Worm (Caenorhabditis elegans) whole organism, late embryonic: Measurements from ENCODE around the gene C08E8.10.

ENCODE experiments used
- C38D4.7 ChIP-seq: fragments of 200-800 bp; sonication (Bioruptor generic); optimal IDR thresholded peaks from 2 replicates; lab custom pipeline; 2018; ENCODE audit warnings: mild to moderate bottlenecking, missing genetic modification characterization, moderate library complexity, missing compliant biosample characterization
- ama-1 ChIP-seq: fragments of 150-350 bp; optimal IDR thresholded peaks from 2 replicates; lab custom pipeline; 2014
- ceh-24 ChIP-seq: sonication (generic microtip); optimal IDR thresholded peaks from 2 replicates; lab custom pipeline; 2016; ENCODE audit warnings: mild to moderate bottlenecking, missing genetic modification characterization, missing compliant biosample characterization
- ceh-30 ChIP-seq: fragments of 150-350 bp; optimal IDR thresholded peaks from 2 replicates; lab custom pipeline; 2014; ENCODE audit warnings: missing biosample characterization, missing genetic modification characterization
- dve-1 ChIP-seq: sonication (generic microtip); optimal IDR thresholded peaks from 2 replicates; lab custom pipeline; 2017; ENCODE audit warnings: antibody characterized with exemption, mild to moderate bottlenecking, missing genetic modification characterization, missing compliant biosample characterization
- ets-4 ChIP-seq: sonication (generic microtip); optimal IDR thresholded peaks from 2 replicates; lab custom pipeline; 2016; ENCODE audit warnings: missing genetic modification characterization, missing compliant biosample characterization
- fkh-10 ChIP-seq: fragments of 150-350 bp; optimal IDR thresholded peaks from 2 replicates; lab custom pipeline; 2014; ENCODE audit warnings: missing biosample characterization, missing genetic modification reagents, missing genetic modification characterization
- hlh-30 ChIP-seq: sonication (generic microtip); optimal IDR thresholded peaks from 2 replicates; lab custom pipeline; 2017; ENCODE audit warnings: antibody characterized with exemption, missing genetic modification characterization, missing compliant biosample characterization; ENCODE audit not compliant: insufficient read depth
- nfya-1 ChIP-seq: sonication (generic microtip); optimal IDR thresholded peaks from 2 replicates; lab custom pipeline; 2017; ENCODE audit warnings: missing genetic modification characterization, mild to moderate bottlenecking, missing compliant biosample characterization, antibody characterized with exemption, moderate library complexity
- nhr-11 ChIP-seq: fragments of 150-350 bp; optimal IDR thresholded peaks from 2 replicates; lab custom pipeline; 2014; ENCODE audit warnings: missing biosample characterization, missing genetic modification characterization
- nhr-232 ChIP-seq: sonication (generic microtip); optimal IDR thresholded peaks from 2 replicates; lab custom pipeline; 2016; ENCODE audit warnings: missing genetic modification characterization, missing compliant biosample characterization
- tbx-2 ChIP-seq: sonication (generic microtip); optimal IDR thresholded peaks from 2 replicates; lab custom pipeline; 2016; ENCODE audit warnings: missing genetic modification characterization, missing compliant biosample characterization
- zip-5 ChIP-seq: sonication (generic microtip); optimal IDR thresholded peaks from 2 replicates; lab custom pipeline; 2016; ENCODE audit warnings: missing genetic modification characterization, missing compliant biosample characterization

- TF ChIP-seq dve-1 (tag; lab: Kevin White, UChicago) (no peak), nhr-232 (no peak), ceh-30 (tag; lab: Kevin White, UChicago) (no peak), nhr-11 (no peak), hlh-30 (no peak), ama-1 (lab: Kevin White, UChicago) (no peak), zip-5 (tag; lab: Kevin White, UChicago) (no peak), fkh-10 (no peak), nfya-1 (no peak), ceh-24 (tag; lab: Kevin White, UChicago) (no peak), C38D4.7 (no peak), ets-4 (tag; lab: Kevin White, UChicago) (no peak), tbx-2 (tag; lab: Kevin White, UChicago) (no peak)
These were observed 34.5 kb upstream of the C08E8.10 start, which contains the start of gene Y51A2B.2 for ce11 chrV:18374194-18374593.
